Worm (Caenorhabditis elegans): ENCODE data around the gene rpb-4.

- TF ChIP-seq mdt-29 (GFP tag; IDR thresholded peaks at IDR 0.05) (no peak), jun-1 (tag; optimal IDR thresholded peaks at IDR 0.05) (no peak), ceh-82 (tag; optimal IDR thresholded peaks at IDR 0.05) (no peak), dve-1 (tag; optimal IDR thresholded peaks at IDR 0.05; ENCODE audit: insufficient read depth) (no peak), ceh-28 (tag; optimal IDR thresholded peaks at IDR 0.05) (no peak), lin-39 (tag; optimal IDR thresholded peaks at IDR 0.05) (no peak), F10B5.3 (tag; optimal IDR thresholded peaks at IDR 0.05) (no peak), rbr-2 (tag; optimal IDR thresholded peaks at IDR 0.05) (no peak), lin-13 (GFP tag; optimal IDR thresholded peaks at IDR 0.05) (no peak), pqm-1 (tag; optimal IDR thresholded peaks at IDR 0.05) (no peak), mdl-1 (tag; optimal IDR thresholded peaks at IDR 0.05) (peak in 1 of 2 experiments; percentile 43), ceh-20 (GFP tag; IDR thresholded peaks at IDR 0.05) (no peak), snpc-4 (tag; optimal IDR thresholded peaks at IDR 0.05) (no peak), hlh-30 (tag; optimal IDR thresholded peaks at IDR 0.05; ENCODE audit: insufficient read depth) (no peak)
These were observed 31.0 kb downstream of the rpb-4 start for ce11 chrII:7405262-7405661.

All from whole organism, L4 larva.